Fruit fly (Drosophila melanogaster) whole organism, embryonic: ENCODE results near the gene CG32106.

Source experiments
- ATbp ChIP-seq: fragments of 200-800 bp; sonication (Bioruptor generic); optimal IDR thresholded peaks from 2 replicates; lab custom pipeline; 2017; ENCODE audit warnings: missing biosample characterization, mild to moderate bottlenecking, missing genetic modification characterization, missing genetic modification reagents
- Atf-2 ChIP-seq: fragments of 200-800 bp; sonication (Bioruptor generic); optimal IDR thresholded peaks from 2 replicates; lab custom pipeline; 2016; ENCODE audit warnings: missing biosample characterization, missing genetic modification characterization
- CG10321 ChIP-seq: fragments of 200-800 bp; sonication (Bioruptor generic); IDR thresholded peaks from 2 replicates; pipeline ENCODE4 v1.3.6; 2022; ENCODE audit warnings: missing biosample characterization, missing genetic modification characterization
- CG10654 ChIP-seq: fragments of 200-800 bp; sonication (Bioruptor generic); optimal IDR thresholded peaks from 2 replicates; lab custom pipeline; 2016; ENCODE audit warnings: missing biosample characterization, missing genetic modification characterization
- CG12071 ChIP-seq: fragments of 200-800 bp; sonication (Bioruptor generic); optimal IDR thresholded peaks from 3 replicates; lab custom pipeline; 2018; ENCODE audit warnings: missing biosample characterization, mild to moderate bottlenecking, missing genetic modification characterization
- CG12299 ChIP-seq: fragments of 200-800 bp; sonication (Bioruptor generic); optimal IDR thresholded peaks from 2 replicates; lab custom pipeline; 2018; ENCODE audit warnings: missing biosample characterization, mild to moderate bottlenecking, missing genetic modification characterization
- CG12659 ChIP-seq: fragments of 200-800 bp; sonication (Bioruptor generic); optimal IDR thresholded peaks from 3 replicates; lab custom pipeline; 2017; ENCODE audit warnings: mild to moderate bottlenecking, missing biosample characterization, missing genetic modification reagents, missing genetic modification characterization
- CG12942 ChIP-seq: fragments of 200-800 bp; sonication (Bioruptor generic); optimal IDR thresholded peaks from 3 replicates; lab custom pipeline; 2016; ENCODE audit warnings: missing biosample characterization, missing genetic modification characterization
- CG2120 ChIP-seq: fragments of 200-800 bp; sonication (Bioruptor generic); optimal IDR thresholded peaks from 3 replicates; lab custom pipeline; 2016; ENCODE audit warnings: missing biosample characterization, missing genetic modification characterization
- CG30020 ChIP-seq: fragments of 200-800 bp; optimal IDR thresholded peaks from 2 replicates; lab custom pipeline; 2019; ENCODE audit warnings: missing biosample characterization, mild to moderate bottlenecking, missing genetic modification characterization, moderate library complexity
- CG3065 ChIP-seq: fragments of 200-800 bp; sonication (Bioruptor generic); optimal IDR thresholded peaks from 2 replicates; lab custom pipeline; 2016; ENCODE audit warnings: missing biosample characterization, missing genetic modification characterization
- CG34422 ChIP-seq: fragments of 200-800 bp; sonication (Bioruptor generic); IDR thresholded peaks from 3 replicates; pipeline ENCODE4 v1.3.6; 2022; ENCODE audit warnings: missing biosample characterization, missing genetic modification characterization
- CG4282 ChIP-seq: fragments of 200-800 bp; sonication (Bioruptor generic); optimal IDR thresholded peaks from 2 replicates; lab custom pipeline; 2016; ENCODE audit warnings: missing biosample characterization, missing genetic modification characterization
- CG4328 ChIP-seq: fragments of 200-800 bp; sonication (Bioruptor generic); optimal IDR thresholded peaks from 3 replicates; lab custom pipeline; 2017; ENCODE audit warnings: missing biosample characterization, missing genetic modification reagents, missing genetic modification characterization
- CG7928 ChIP-seq: fragments of 200-800 bp; sonication (Bioruptor generic); optimal IDR thresholded peaks from 2 replicates; lab custom pipeline; 2017; ENCODE audit warnings: missing biosample characterization, mild to moderate bottlenecking, missing genetic modification characterization
- CG8359 ChIP-seq: fragments of 200-800 bp; sonication (Bioruptor generic); optimal IDR thresholded peaks from 2 replicates; lab custom pipeline; 2017; ENCODE audit warnings: missing biosample characterization, mild to moderate bottlenecking, missing genetic modification characterization, borderline replicate concordance
- CG8388 ChIP-seq: fragments of 200-800 bp; sonication (Bioruptor generic); optimal IDR thresholded peaks from 2 replicates; lab custom pipeline; 2019; ENCODE audit warnings: missing biosample characterization, mild to moderate bottlenecking, missing genetic modification characterization, moderate library complexity
- CG9609 ChIP-seq: fragments of 200-800 bp; sonication (Bioruptor generic); optimal IDR thresholded peaks from 3 replicates; lab custom pipeline; 2016; ENCODE audit warnings: missing biosample characterization, missing genetic modification characterization
- CG9797 ChIP-seq: fragments of 200-800 bp; sonication (Bioruptor generic); optimal IDR thresholded peaks from 3 replicates; lab custom pipeline; 2018; ENCODE audit warnings: missing biosample characterization, mild to moderate bottlenecking, missing genetic modification characterization
- CG9876 ChIP-seq: fragments of 200-800 bp; sonication (Bioruptor generic); optimal IDR thresholded peaks from 2 replicates; lab custom pipeline; 2016; ENCODE audit warnings: missing biosample characterization, missing genetic modification characterization
- D ChIP-seq, 2 experiments: fragments of 200-800 bp in 1 of 2; fragments of >200 bp in 1 of 2; sonication (Bioruptor generic) in 1 of 2; optimal IDR thresholded peaks; 2 replicates in 1 of 2; 3 replicates in 1 of 2; lab custom pipeline; 2017; ENCODE audit warnings: mild to moderate bottlenecking in 1 of 2, missing biosample characterization in 1 of 2, missing genetic modification characterization in 1 of 2, missing genetic modification reagents in 1 of 2
- Dfd ChIP-seq, 2 experiments: fragments of >200 bp; optimal IDR thresholded peaks; 2 replicates each; lab custom pipeline; 2017; ENCODE audit warnings: missing biosample characterization in 2 of 2, missing genetic modification characterization in 2 of 2
- Gsc ChIP-seq: fragments of 200-800 bp; sonication (Bioruptor generic); IDR thresholded peaks from 2 replicates; pipeline ENCODE4 v1.3.6; 2022; ENCODE audit warnings: missing biosample characterization, missing genetic modification characterization
- Gug ChIP-seq: fragments of 200-800 bp; sonication (Bioruptor generic); IDR thresholded peaks from 4 replicates; pipeline ENCODE4 v1.3.6; 2022; ENCODE audit warnings: missing biosample characterization, missing genetic modification characterization
- HHEX ChIP-seq: fragments of 200-800 bp; sonication (Bioruptor generic); optimal IDR thresholded peaks from 3 replicates; lab custom pipeline; 2017; ENCODE audit warnings: missing biosample characterization, mild to moderate bottlenecking, missing genetic modification characterization, missing genetic modification reagents
- Hey ChIP-seq: fragments of 200-800 bp; sonication (Bioruptor generic); optimal IDR thresholded peaks from 3 replicates; lab custom pipeline; 2018; ENCODE audit warnings: missing biosample characterization, mild to moderate bottlenecking, missing genetic modification characterization
- Nf-YB ChIP-seq: fragments of 200-800 bp; sonication (Bioruptor generic); optimal IDR thresholded peaks from 3 replicates; lab custom pipeline; 2019; ENCODE audit warnings: missing biosample characterization, mild to moderate bottlenecking, missing genetic modification characterization, moderate library complexity
- Sin3A ChIP-seq: fragments of >200 bp; optimal IDR thresholded peaks from 2 replicates; lab custom pipeline; 2018
- al ChIP-seq: fragments of 200-800 bp; sonication (Bioruptor generic); IDR thresholded peaks from 2 replicates; pipeline ENCODE4 v1.3.6; 2022; ENCODE audit warnings: missing biosample characterization, missing genetic modification characterization
- chinmo ChIP-seq: fragments of 200-800 bp; sonication (Bioruptor generic); IDR thresholded peaks from 4 replicates; pipeline ENCODE4 v1.3.6; 2022; ENCODE audit warnings: missing biosample characterization, missing genetic modification characterization; ENCODE audit not compliant: partially characterized antibody
- corto ChIP-seq: fragments of 200-800 bp; sonication (Bioruptor generic); optimal IDR thresholded peaks from 2 replicates; lab custom pipeline; 2016; ENCODE audit warnings: missing biosample characterization, mild to moderate bottlenecking, missing genetic modification characterization, moderate library complexity
- crp ChIP-seq, 2 experiments: fragments of 200-800 bp; sonication (Bioruptor generic); optimal IDR thresholded peaks; 2 replicates in 1 of 2; 3 replicates in 1 of 2; lab custom pipeline; 2017; ENCODE audit warnings: missing biosample characterization in 2 of 2, missing genetic modification characterization in 2 of 2, mild to moderate bottlenecking in 1 of 2, moderate library complexity in 1 of 2
- danr ChIP-seq: fragments of 200-800 bp; sonication (Bioruptor generic); IDR thresholded peaks from 2 replicates; pipeline ENCODE4 v1.3.6; 2022; ENCODE audit warnings: missing biosample characterization, missing genetic modification characterization
- dpn ChIP-seq, 2 experiments: fragments of 200-800 bp; sonication (Bioruptor generic); optimal IDR thresholded peaks; 3 replicates each; lab custom pipeline; 2016; ENCODE audit warnings: missing biosample characterization in 2 of 2, missing genetic modification characterization in 2 of 2
- fru ChIP-seq: fragments of >200 bp; optimal IDR thresholded peaks from 2 replicates; lab custom pipeline; 2017
- gcm ChIP-seq: fragments of 200-800 bp; sonication (Bioruptor generic); optimal IDR thresholded peaks from 2 replicates; lab custom pipeline; 2019; ENCODE audit warnings: missing biosample characterization, mild to moderate bottlenecking, missing genetic modification characterization, moderate library complexity
- gfzf ChIP-seq: fragments of 200-800 bp; sonication (Bioruptor generic); optimal IDR thresholded peaks from 2 replicates; lab custom pipeline; 2016; ENCODE audit warnings: missing biosample characterization, mild to moderate bottlenecking, missing genetic modification characterization, moderate library complexity
- ham ChIP-seq: fragments of 200-800 bp; sonication (Bioruptor generic); IDR thresholded peaks from 2 replicates; pipeline ENCODE4 v1.3.6; 2022; ENCODE audit warnings: missing biosample characterization, missing genetic modification characterization
- hkb ChIP-seq, 2 experiments: fragments of 200-800 bp in 1 of 2; fragments of >200 bp in 1 of 2; sonication (Bioruptor generic) in 1 of 2; IDR thresholded peaks in 1 of 2; optimal IDR thresholded peaks in 1 of 2; 2 replicates each; pipeline versions ENCODE4 v1.3.6 to Lab custom; 2017 to 2022; ENCODE audit warnings: missing biosample characterization in 1 of 2, missing genetic modification characterization in 1 of 2
- ken ChIP-seq: fragments of 200-800 bp; sonication (Bioruptor generic); IDR thresholded peaks from 3 replicates; pipeline ENCODE4 v1.3.6; 2022; ENCODE audit warnings: missing biosample characterization, missing genetic modification characterization
- kni ChIP-seq: fragments of 200-800 bp; sonication (Bioruptor generic); optimal IDR thresholded peaks from 3 replicates; lab custom pipeline; 2017; ENCODE audit warnings: mild to moderate bottlenecking, missing biosample characterization, missing genetic modification reagents, missing genetic modification characterization
- mld ChIP-seq: fragments of 200-800 bp; sonication (Bioruptor generic); IDR thresholded peaks from 3 replicates; pipeline ENCODE4 v1.3.6; 2022; ENCODE audit warnings: missing biosample characterization, missing genetic modification characterization; ENCODE audit not compliant: partially characterized antibody
- onecut ChIP-seq: fragments of 200-800 bp; sonication (Bioruptor generic); IDR thresholded peaks from 2 replicates; pipeline ENCODE4 v1.3.6; 2022; ENCODE audit warnings: missing biosample characterization, missing genetic modification characterization
- schlank ChIP-seq: fragments of 200-800 bp; sonication (Bioruptor generic); optimal IDR thresholded peaks from 2 replicates; lab custom pipeline; 2018; ENCODE audit warnings: missing biosample characterization, mild to moderate bottlenecking, missing genetic modification characterization
- tap ChIP-seq: fragments of 200-800 bp; optimal IDR thresholded peaks from 3 replicates; lab custom pipeline; 2019; ENCODE audit warnings: missing biosample characterization, mild to moderate bottlenecking, missing genetic modification characterization, moderate library complexity
- tup ChIP-seq: fragments of 200-800 bp; sonication (Bioruptor generic); optimal IDR thresholded peaks from 2 replicates; lab custom pipeline; 2016; ENCODE audit warnings: missing biosample characterization, mild to moderate bottlenecking, missing genetic modification characterization, moderate library complexity
- unc-4 ChIP-seq: fragments of 200-800 bp; sonication (Bioruptor generic); IDR thresholded peaks from 2 replicates; pipeline ENCODE4 v1.3.6; 2022; ENCODE audit warnings: missing biosample characterization, missing genetic modification characterization; ENCODE audit not compliant: partially characterized antibody
- vfl ChIP-seq: fragments of 200-800 bp; sonication (Bioruptor generic); optimal IDR thresholded peaks from 2 replicates; lab custom pipeline; 2016; ENCODE audit warnings: missing biosample characterization, missing genetic modification characterization
- zen2 ChIP-seq: fragments of 200-800 bp; sonication (Bioruptor generic); IDR thresholded peaks from 3 replicates; pipeline ENCODE4 v1.3.6; 2022; ENCODE audit warnings: missing biosample characterization, missing genetic modification characterization; ENCODE audit not compliant: partially characterized antibody
- zfh2 ChIP-seq: fragments of 200-800 bp; sonication (Bioruptor generic); optimal IDR thresholded peaks from 2 replicates; lab custom pipeline; 2016; ENCODE audit warnings: missing biosample characterization, missing genetic modification characterization

Gene CG32106

DNA sequence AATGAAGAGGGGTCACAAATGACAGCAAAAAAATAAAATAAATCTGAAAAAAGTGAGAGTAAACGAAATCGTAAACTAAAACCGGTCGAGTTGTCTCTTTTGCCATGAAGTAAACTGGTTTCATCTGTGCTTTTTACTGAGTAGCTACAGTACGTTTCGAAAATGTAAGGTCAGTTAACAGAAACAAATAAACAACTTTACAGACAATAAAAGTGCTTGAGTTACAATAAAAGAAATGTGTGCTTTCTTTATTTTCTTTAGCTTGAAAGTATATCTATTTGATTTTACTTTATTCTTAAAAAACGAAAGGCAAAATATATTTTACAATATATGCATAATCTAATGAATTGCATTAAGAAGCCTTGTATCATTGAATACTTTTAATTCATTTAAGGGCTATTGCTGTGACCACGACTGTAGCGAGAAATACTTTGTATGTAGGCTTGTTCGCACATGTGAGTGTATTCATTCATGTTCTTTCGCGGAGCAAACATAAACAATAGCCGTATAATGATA is 14.5 kb upstream of the CG32106 start (continued):
- TF ChIP-seq CG12942 (GFP tag; lab: Kevin White, UChicago) (no peak), CG9797 (no peak), HHEX (GFP tag; lab: Kevin White, UChicago) (peak; percentile 39), schlank (tag; lab: Kevin White, UChicago) (no peak), ATbp (GFP tag; lab: Kevin White, UChicago) (peak; percentile 48), Gsc (GFP tag; lab: Robert Waterston, UW) (no peak), tup (GFP tag; lab: Kevin White, UChicago) (no peak), ham (GFP tag; lab: Robert Waterston, UW) (no peak), CG12071 (GFP tag; lab: Kevin White, UChicago) (peak; percentile 6), kni (no peak), CG8388 (peak; percentile 67), D (optimal IDR thresholded peaks at IDR 0.05; lab: Kevin White, UChicago) (no peak), D (GFP tag; optimal IDR thresholded peaks at IDR 0.05; lab: Kevin White, UChicago) (peak; percentile 8), unc-4 (GFP tag; lab: Robert Waterston, UW) (no peak), CG4328 (GFP tag; lab: Kevin White, UChicago) (no peak), crp (GFP tag; optimal IDR thresholded peaks at IDR 0.05; lab: Kevin White, UChicago) (no peak), CG9609 (GFP tag; lab: Kevin White, UChicago) (peak; percentile 0), mld (GFP tag; lab: Robert Waterston, UW) (no peak), Nf-YB (GFP tag; lab: Kevin White, UChicago) (peak; percentile 40), zfh2 (GFP tag; lab: Kevin White, UChicago) (peak; percentile 17), al (GFP tag; lab: Robert Waterston, UW) (0 out of 2 replicates have a peak, but pooled peaks have one; percentile 31), Sin3A (lab: Kevin White, UChicago) (no peak), onecut (GFP tag; lab: Robert Waterston, UW) (no peak), CG10654 (GFP tag; lab: Kevin White, UChicago) (peak; percentile 25), Dfd (GFP tag; optimal IDR thresholded peaks at IDR 0.05; lab: Kevin White, UChicago) (no peak), gcm (peak; percentile 75), Gug (GFP tag; lab: Robert Waterston, UW) (no peak; the same call in 3 of the 4 replicates), Atf-2 (GFP tag; lab: Kevin White, UChicago) (no peak), ken (GFP tag; lab: Robert Waterston, UW) (no peak), dpn (GFP tag; optimal IDR thresholded peaks at IDR 0.05; lab: Kevin White, UChicago) (peak; percentile 49 to 55), vfl (GFP tag; lab: Kevin White, UChicago) (no peak), gfzf (GFP tag; lab: Kevin White, UChicago) (no peak), CG8359 (GFP tag; lab: Kevin White, UChicago) (no peak), CG10321 (GFP tag; lab: Robert Waterston, UW) (no peak), zen2 (GFP tag; lab: Robert Waterston, UW) (no peak), corto (GFP tag; lab: Kevin White, UChicago) (peak; percentile 55), CG2120 (GFP tag; lab: Kevin White, UChicago) (peak; percentile 73), CG7928 (GFP tag; lab: Kevin White, UChicago) (no peak), chinmo (GFP tag; lab: Robert Waterston, UW) (no peak), CG30020 (tag; lab: Kevin White, UChicago) (no peak), CG3065 (GFP tag; lab: Kevin White, UChicago) (no peak), fru (lab: Kevin White, UChicago) (no peak), CG9876 (GFP tag; lab: Kevin White, UChicago) (no peak), CG12299 (peak; percentile 44), Hey (no peak), danr (no peak), CG4282 (no peak), CG34422 (GFP tag; lab: Robert Waterston, UW) (no peak; the same call in 2 of the 3 replicates), CG12659 (GFP tag; lab: Kevin White, UChicago) (peak; percentile 67), hkb (optimal IDR thresholded peaks at IDR 0.05; lab: Kevin White, UChicago) (no peak), hkb (GFP tag; IDR thresholded peaks at IDR 0.05; lab: Robert Waterston, UW) (peak; percentile 69), tap (tag; lab: Kevin White, UChicago) (peak; percentile 39)
